Fruit fly (Drosophila melanogaster) whole organism, prepupa: ENCODE data around the gene CG32036.

Source experiments
- Blimp-1 ChIP-seq: fragments of 200-800 bp; sonication (Bioruptor generic); optimal IDR thresholded peaks from 3 replicates; lab custom pipeline; 2017; ENCODE audit warnings: missing biosample characterization, missing genetic modification characterization, mild to moderate bottlenecking, moderate library complexity, missing genetic modification reagents
- CG11294 ChIP-seq: fragments of 200-800 bp; sonication (Bioruptor generic); IDR thresholded peaks from 2 replicates; pipeline ENCODE4 v1.3.6; 2022; ENCODE audit warnings: missing biosample characterization, missing genetic modification characterization
- CG11762 ChIP-seq: fragments of 200-800 bp; sonication (Bioruptor generic); optimal IDR thresholded peaks from 3 replicates; lab custom pipeline; 2016; ENCODE audit warnings: missing biosample characterization, missing genetic modification characterization; ENCODE audit not compliant: insufficient read depth
- CG11902 ChIP-seq: fragments of 200-800 bp; sonication (Bioruptor generic); optimal IDR thresholded peaks from 3 replicates; lab custom pipeline; 2016; ENCODE audit warnings: missing biosample characterization, missing genetic modification characterization
- CG15336 ChIP-seq: fragments of 200-800 bp; sonication (Bioruptor generic); IDR thresholded peaks from 2 replicates; pipeline ENCODE4 v1.3.6; 2022; ENCODE audit warnings: missing biosample characterization, missing genetic modification characterization
- CG1621 ChIP-seq: fragments of 200-800 bp; sonication (Bioruptor generic); optimal IDR thresholded peaks from 3 replicates; lab custom pipeline; 2018; ENCODE audit warnings: missing biosample characterization, mild to moderate bottlenecking, missing genetic modification characterization
- CG16779 ChIP-seq: fragments of 200-800 bp; sonication (Bioruptor generic); optimal IDR thresholded peaks from 3 replicates; lab custom pipeline; 2017; ENCODE audit warnings: missing biosample characterization, mild to moderate bottlenecking, missing genetic modification characterization
- CG3032 ChIP-seq: fragments of 200-800 bp; optimal IDR thresholded peaks from 2 replicates; lab custom pipeline; 2019; ENCODE audit warnings: missing biosample characterization, mild to moderate bottlenecking, missing genetic modification characterization, moderate library complexity
- CG32006 ChIP-seq: fragments of 200-800 bp; sonication (Bioruptor generic); optimal IDR thresholded peaks from 3 replicates; lab custom pipeline; 2017; ENCODE audit warnings: missing biosample characterization, mild to moderate bottlenecking, missing genetic modification characterization
- CG3919 ChIP-seq: fragments of 200-800 bp; sonication (Bioruptor generic); optimal IDR thresholded peaks from 3 replicates; lab custom pipeline; 2016; ENCODE audit warnings: missing biosample characterization, missing genetic modification characterization
- CG4318 ChIP-seq: fragments of 200-800 bp; sonication (Bioruptor generic); optimal IDR thresholded peaks from 3 replicates; lab custom pipeline; 2017; ENCODE audit warnings: missing biosample characterization, mild to moderate bottlenecking, missing genetic modification characterization
- CG6163 ChIP-seq: fragments of 200-800 bp; sonication (Bioruptor generic); IDR thresholded peaks from 3 replicates; pipeline ENCODE4 v1.3.6; 2022; ENCODE audit warnings: missing biosample characterization, missing genetic modification characterization
- CG6792 ChIP-seq: fragments of 200-800 bp; sonication (Bioruptor generic); optimal IDR thresholded peaks from 3 replicates; lab custom pipeline; 2016; ENCODE audit warnings: missing biosample characterization, missing genetic modification characterization
- CG6808 ChIP-seq: fragments of 200-800 bp; sonication (Bioruptor generic); optimal IDR thresholded peaks from 3 replicates; lab custom pipeline; 2017; ENCODE audit warnings: missing biosample characterization, missing genetic modification characterization, mild to moderate bottlenecking, moderate library complexity, missing genetic modification reagents
- CG6854 ChIP-seq: fragments of 200-800 bp; sonication (Bioruptor generic); optimal IDR thresholded peaks from 2 replicates; lab custom pipeline; 2017; ENCODE audit warnings: missing biosample characterization, mild to moderate bottlenecking, missing genetic modification characterization
- CG7368 ChIP-seq: fragments of 200-800 bp; sonication (Bioruptor generic); optimal IDR thresholded peaks from 3 replicates; lab custom pipeline; 2016; ENCODE audit warnings: missing biosample characterization, missing genetic modification characterization
- CG8119 ChIP-seq: fragments of 200-800 bp; sonication (Bioruptor generic); IDR thresholded peaks from 3 replicates; pipeline ENCODE4 v1.3.6; 2022; ENCODE audit warnings: missing biosample characterization, missing genetic modification characterization
- CG8319 ChIP-seq: fragments of 200-800 bp; sonication (Bioruptor generic); optimal IDR thresholded peaks from 3 replicates; lab custom pipeline; 2016; ENCODE audit warnings: missing biosample characterization, missing genetic modification characterization
- Eip78C ChIP-seq: fragments of 200-800 bp; sonication (Bioruptor generic); peaks from one replicate; lab custom pipeline; 2016; ENCODE audit warnings: missing biosample characterization, missing genetic modification characterization
- Ets21C ChIP-seq: fragments of 200-800 bp; sonication (Bioruptor generic); optimal IDR thresholded peaks from 3 replicates; lab custom pipeline; 2016; ENCODE audit warnings: missing biosample characterization, missing genetic modification characterization
- Hr38 ChIP-seq: sonication (Bioruptor generic); optimal IDR thresholded peaks from 2 replicates; lab custom pipeline; 2016; ENCODE audit warnings: missing biosample characterization, missing genetic modification characterization
- Hr39 ChIP-seq: fragments of 200-800 bp; sonication (Bioruptor generic); optimal IDR thresholded peaks from 2 replicates; lab custom pipeline; 2016; ENCODE audit warnings: missing biosample characterization, missing genetic modification characterization
- Lpt ChIP-seq: fragments of 200-800 bp; sonication (Bioruptor generic); optimal IDR thresholded peaks from 3 replicates; lab custom pipeline; 2016; ENCODE audit warnings: missing biosample characterization, missing genetic modification characterization
- Met ChIP-seq: fragments of 200-800 bp; sonication (Bioruptor generic); optimal IDR thresholded peaks from 3 replicates; lab custom pipeline; 2016; ENCODE audit warnings: missing biosample characterization, missing genetic modification characterization
- Sox102F ChIP-seq: fragments of 200-800 bp; sonication (Bioruptor generic); optimal IDR thresholded peaks from 2 replicates; lab custom pipeline; 2016; ENCODE audit warnings: missing biosample characterization, mild to moderate bottlenecking, missing genetic modification characterization
- Sox14 ChIP-seq: fragments of 200-800 bp; sonication (Bioruptor generic); optimal IDR thresholded peaks from 3 replicates; lab custom pipeline; 2016; ENCODE audit warnings: missing biosample characterization, missing genetic modification characterization
- Sox15 ChIP-seq: fragments of 200-800 bp; sonication (Bioruptor generic); optimal IDR thresholded peaks from 3 replicates; lab custom pipeline; 2016; ENCODE audit warnings: missing biosample characterization, missing genetic modification characterization
- achi ChIP-seq: fragments of 200-800 bp; sonication (Bioruptor generic); optimal IDR thresholded peaks from 3 replicates; lab custom pipeline; 2016; ENCODE audit warnings: missing biosample characterization, missing genetic modification characterization
- acj6 ChIP-seq: fragments of 200-800 bp; sonication (Bioruptor generic); optimal IDR thresholded peaks from 3 replicates; lab custom pipeline; 2016; ENCODE audit warnings: missing biosample characterization, missing genetic modification characterization
- cyc ChIP-seq: fragments of 200-800 bp; sonication (Bioruptor generic); optimal IDR thresholded peaks from 3 replicates; lab custom pipeline; 2016; ENCODE audit warnings: missing biosample characterization, missing genetic modification characterization
- eg ChIP-seq: fragments of 200-800 bp; sonication (Bioruptor generic); IDR thresholded peaks from 3 replicates; pipeline ENCODE4 v1.3.6; 2022; ENCODE audit warnings: missing biosample characterization, missing genetic modification characterization
- esn ChIP-seq: fragments of 200-800 bp; sonication (Bioruptor generic); optimal IDR thresholded peaks from 2 replicates; lab custom pipeline; 2016; ENCODE audit warnings: missing biosample characterization, mild to moderate bottlenecking, missing genetic modification characterization, moderate library complexity
- fd59A ChIP-seq: fragments of 200-800 bp; sonication (Bioruptor generic); optimal IDR thresholded peaks from 2 replicates; lab custom pipeline; 2017; ENCODE audit warnings: missing biosample characterization, mild to moderate bottlenecking, missing genetic modification characterization, missing genetic modification reagents
- fkh ChIP-seq: fragments of 200-800 bp; sonication (Bioruptor generic); optimal IDR thresholded peaks from 3 replicates; lab custom pipeline; 2017; ENCODE audit warnings: missing biosample characterization, mild to moderate bottlenecking, missing genetic modification characterization, moderate library complexity
- lz ChIP-seq: fragments of 200-800 bp; sonication (Bioruptor generic); optimal IDR thresholded peaks from 3 replicates; lab custom pipeline; 2016; ENCODE audit warnings: missing biosample characterization, missing genetic modification characterization
- net ChIP-seq: fragments of 200-800 bp; sonication (Bioruptor generic); optimal IDR thresholded peaks from 3 replicates; lab custom pipeline; 2016; ENCODE audit warnings: missing biosample characterization, missing genetic modification characterization
- pdm3 ChIP-seq: fragments of 200-800 bp; sonication (Bioruptor generic); optimal IDR thresholded peaks from 3 replicates; lab custom pipeline; 2016; ENCODE audit warnings: missing biosample characterization, missing genetic modification characterization
- salr ChIP-seq, 2 experiments: fragments of 200-800 bp; sonication (Bioruptor generic); optimal IDR thresholded peaks; 3 replicates each; lab custom pipeline; 2016 to 2018; ENCODE audit warnings: missing biosample characterization in 2 of 2, missing genetic modification characterization in 2 of 2, mild to moderate bottlenecking in 1 of 2
- ss ChIP-seq, 2 experiments: fragments of 200-800 bp; sonication (Bioruptor generic); optimal IDR thresholded peaks; 2 replicates in 1 of 2; 3 replicates in 1 of 2; lab custom pipeline; 2017 to 2018; ENCODE audit warnings: mild to moderate bottlenecking in 2 of 2, missing biosample characterization in 2 of 2, missing genetic modification characterization in 2 of 2, moderate library complexity in 1 of 2
- topi ChIP-seq: fragments of 200-800 bp; sonication (Bioruptor generic); optimal IDR thresholded peaks from 3 replicates; lab custom pipeline; 2016; ENCODE audit warnings: missing biosample characterization, missing genetic modification characterization

CG32036 gene

DNA sequence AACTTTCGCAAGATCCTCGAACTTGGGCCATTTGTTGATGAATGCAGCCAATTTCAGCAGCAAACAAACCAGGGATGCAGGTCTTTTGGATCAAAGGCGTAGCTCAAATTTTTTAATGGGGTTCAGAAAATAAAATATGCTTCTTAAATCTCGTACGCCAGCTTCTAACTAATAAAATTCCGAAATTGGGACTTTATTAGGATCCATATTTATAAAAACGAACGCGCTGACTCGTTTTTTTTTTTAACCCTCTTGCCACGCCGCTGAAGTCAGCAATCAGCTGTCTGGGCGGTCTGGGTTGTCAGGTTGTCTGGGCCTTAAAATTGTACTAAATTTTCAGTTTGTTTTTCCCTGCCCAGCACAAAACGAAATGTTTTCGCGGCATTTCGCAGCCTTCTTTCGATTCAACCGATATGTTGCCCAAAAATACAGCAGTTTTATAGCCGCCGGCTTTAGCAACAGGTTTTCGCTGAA lies 31.4 kb downstream of the CG32036 start, which contains the start of gene CG3437 (continued):
- TF ChIP-seq net (GFP tag; lab: Kevin White, UChicago) (peak; percentile 100), acj6 (peak; percentile 99), fkh (GFP tag; lab: Kevin White, UChicago) (peak; percentile 92), CG6163 (peak; percentile 100), eg (GFP tag; lab: Robert Waterston, UW) (peak; percentile 100), salr (GFP tag; optimal IDR thresholded peaks at IDR 0.05; lab: Kevin White, UChicago) (peak; percentile 99), CG15336 (GFP tag; lab: Robert Waterston, UW) (peak; percentile 100), achi (GFP tag; lab: Kevin White, UChicago) (peak; percentile 99), CG4318 (GFP tag; lab: Kevin White, UChicago) (peak; percentile 99), CG32006 (GFP tag; lab: Kevin White, UChicago) (peak; percentile 100), pdm3 (peak; percentile 100), CG11294 (GFP tag; lab: Robert Waterston, UW) (peak; percentile 99), Sox102F (GFP tag; lab: Kevin White, UChicago) (peak; percentile 99), esn (GFP tag; lab: Kevin White, UChicago) (peak; percentile 100), CG8119 (GFP tag; lab: Robert Waterston, UW) (peak; percentile 100)

DNA sequence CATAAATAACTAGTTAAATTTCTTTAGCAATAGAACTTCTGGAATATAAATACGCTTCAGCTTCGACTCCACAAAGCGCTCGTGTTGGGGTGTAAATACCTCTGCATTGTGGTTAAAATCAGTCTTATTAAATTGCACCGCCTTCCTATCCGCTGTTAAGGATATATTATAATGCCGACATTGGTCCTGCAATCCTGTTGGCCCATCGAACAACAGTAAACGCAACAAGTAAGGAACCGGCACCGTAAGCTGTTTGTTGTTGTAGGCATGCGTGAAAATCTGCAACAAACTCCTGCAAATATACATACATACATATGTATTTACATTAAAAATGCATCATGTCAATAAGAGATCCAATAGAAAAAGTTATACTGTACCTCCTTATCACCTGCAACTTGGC lies 32.6 kb downstream of the CG32036 start:
- TF ChIP-seq CG6792 (GFP tag; lab: Kevin White, UChicago): peak; percentile 18
- peak; percentile 20 for TF ChIP-seq Eip78C (GFP tag; lab: Kevin White, UChicago)
- TF ChIP-seq CG3032 (tag; lab: Kevin White, UChicago): no peak
- TF ChIP-seq Met (GFP tag; lab: Kevin White, UChicago): peak; percentile 1

DNA sequence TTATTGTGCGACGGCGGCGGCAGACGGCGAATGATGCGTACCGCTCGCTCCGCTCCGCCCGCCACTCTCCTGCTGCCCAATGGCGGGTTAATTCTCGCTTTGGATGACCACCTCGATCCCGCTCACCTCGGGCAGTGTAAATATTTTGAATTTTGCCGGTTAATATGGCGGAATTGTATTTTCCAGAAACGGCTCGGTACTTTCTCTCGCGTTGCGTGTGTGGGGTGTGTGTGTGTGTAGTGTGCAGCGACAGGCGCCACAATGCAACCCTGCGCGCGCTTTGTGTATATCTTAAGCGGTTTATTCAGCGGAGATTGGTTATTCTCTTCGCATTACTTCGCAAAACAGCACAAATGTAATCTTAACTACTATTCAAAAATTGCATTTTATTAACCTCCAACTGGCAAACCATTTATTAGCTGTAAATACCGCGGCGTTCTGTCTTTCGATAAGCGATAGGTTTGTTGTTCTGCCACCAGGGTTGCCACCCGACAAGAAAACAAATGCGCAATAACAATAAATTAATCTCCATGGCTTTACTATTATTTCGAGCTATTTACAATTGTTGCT lies 33.1 kb downstream of the CG32036 start, which contains the start of the genes phol and CG3552:
phol (minus strand) TSS at position 463 of the 570 bp plus-strand sequence.
CG3552 (plus strand) TSS at position 500 of the 570 bp plus-strand sequence.
- TF ChIP-seq Blimp-1 (GFP tag; lab: Kevin White, UChicago) (peak; percentile 10), ss (GFP tag; optimal IDR thresholded peaks at IDR 0.05; lab: Kevin White, UChicago) (peak in 1 of 2 experiments; percentile 27), Sox14 (GFP tag; lab: Kevin White, UChicago) (peak; percentile 72), esn (GFP tag; lab: Kevin White, UChicago) (peak; percentile 27), Hr38 (GFP tag; lab: Kevin White, UChicago) (no peak), CG6808 (GFP tag; lab: Kevin White, UChicago) (peak; percentile 18), Ets21C (GFP tag; lab: Kevin White, UChicago) (peak; percentile 8), Hr39 (GFP tag; lab: Kevin White, UChicago) (peak; percentile 2), Eip78C (GFP tag; lab: Kevin White, UChicago) (peak; percentile 71), fkh (GFP tag; lab: Kevin White, UChicago) (peak; percentile 24), CG3032 (tag; lab: Kevin White, UChicago) (no peak), fd59A (GFP tag; lab: Kevin White, UChicago) (no peak)

DNA sequence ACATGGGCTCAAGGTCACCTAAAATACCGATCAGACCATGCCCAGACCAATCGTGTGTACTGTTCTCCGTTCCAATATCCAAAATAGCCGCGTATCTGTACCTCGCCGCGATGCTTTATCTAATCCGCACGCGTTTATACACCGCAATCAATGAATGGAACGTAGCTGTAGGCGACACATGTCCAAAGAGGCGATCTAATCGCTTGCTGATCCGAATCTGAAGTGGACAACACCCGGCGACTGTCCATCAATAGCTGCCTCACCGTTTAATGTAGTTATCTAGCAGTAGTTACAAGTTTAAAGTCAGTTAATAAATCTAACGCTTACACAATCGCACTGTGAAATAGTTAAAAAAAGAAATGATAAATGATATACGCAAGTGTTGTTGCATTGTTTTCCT lies 36.6 kb downstream of the CG32036 start:
- TF ChIP-seq CG1621 (tag; lab: Kevin White, UChicago) (no peak), fd59A (GFP tag; lab: Kevin White, UChicago) (no peak), fkh (GFP tag; lab: Kevin White, UChicago) (no peak), eg (GFP tag; lab: Robert Waterston, UW) (no peak)

DNA sequence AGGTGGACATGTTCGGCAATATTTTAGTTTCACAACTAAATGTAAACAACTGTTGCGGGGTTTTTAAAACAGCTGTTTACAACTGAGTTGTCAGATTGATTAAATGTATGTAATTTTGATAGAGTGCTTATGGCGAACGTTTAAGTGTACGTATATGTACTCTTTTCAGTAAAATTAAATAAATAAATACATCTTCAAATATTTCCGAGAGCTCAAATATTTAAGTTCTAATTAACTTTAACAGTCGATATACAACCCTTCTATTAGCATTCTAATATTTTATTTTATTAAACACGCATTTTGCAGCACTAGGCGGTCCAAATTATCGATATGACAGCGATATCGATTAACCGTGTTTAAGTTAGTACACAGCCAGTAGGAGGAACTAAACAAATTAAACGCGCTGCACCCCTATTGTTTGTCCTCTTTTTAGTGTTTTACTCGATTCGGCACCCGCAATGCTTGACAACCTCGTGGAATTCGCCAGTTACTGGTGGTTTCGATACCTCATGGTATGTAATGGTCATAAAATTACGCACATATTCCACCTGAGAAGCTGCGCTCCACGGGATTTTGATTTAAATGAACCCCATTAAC lies 37.4 kb downstream of the CG32036 start, which contains the start of the genes CG3448 and ghi:
CG3448 (minus strand) TSS at position 51 of the 597 bp plus-strand sequence.
ghi (plus strand) TSS at position 355 of the 597 bp plus-strand sequence.
- TF ChIP-seq topi (peak; percentile 55), CG3919 (GFP tag; lab: Kevin White, UChicago) (peak; percentile 73), achi (GFP tag; lab: Kevin White, UChicago) (peak; percentile 60), Met (GFP tag; lab: Kevin White, UChicago) (peak; percentile 63), esn (GFP tag; lab: Kevin White, UChicago) (peak; percentile 75), acj6 (peak; percentile 58), Lpt (peak; percentile 56), lz (GFP tag; lab: Kevin White, UChicago) (peak; percentile 61), CG7368 (GFP tag; lab: Kevin White, UChicago) (peak; percentile 54), CG8319 (GFP tag; lab: Kevin White, UChicago) (no peak), cyc (GFP tag; lab: Kevin White, UChicago) (peak; percentile 67), CG16779 (no peak), salr (GFP tag; optimal IDR thresholded peaks at IDR 0.05; lab: Kevin White, UChicago) (no peak), CG4318 (GFP tag; lab: Kevin White, UChicago) (no peak), CG6854 (GFP tag; lab: Kevin White, UChicago) (peak; percentile 22), Sox15 (GFP tag; lab: Kevin White, UChicago) (no peak), CG1621 (tag; lab: Kevin White, UChicago) (peak; percentile 11), CG11902 (no peak), CG11762 (GFP tag; lab: Kevin White, UChicago) (peak; percentile 49)
